Worm (Caenorhabditis elegans): ENCODE data around the gene mak-2.
A peak's percentile ranks its signal among the peaks of the same experiment; 100 is the strongest.

Gene mak-2

ce11 chrIV:854357-855269, 30.5 kb upstream of the mak-2 start, which contains the start of the genes lem-4 and Y55F3BR.11 (continued):
- TF ChIP-seq hmg-1.2 (GFP tag; IDR thresholded peaks at IDR 0.05) (peak; percentile 100), F23B12.7 (tag; optimal IDR thresholded peaks at IDR 0.05; ENCODE audit: insufficient read depth) (peak; percentile 17), ztf-25 (GFP tag; IDR thresholded peaks at IDR 0.05) (no peak), madf-10 (tag; optimal IDR thresholded peaks at IDR 0.05) (no peak), dox-1 (GFP tag; IDR thresholded peaks at IDR 0.05) (peak; percentile 32; the same call in 1 of the 2 replicates)

DNA sequence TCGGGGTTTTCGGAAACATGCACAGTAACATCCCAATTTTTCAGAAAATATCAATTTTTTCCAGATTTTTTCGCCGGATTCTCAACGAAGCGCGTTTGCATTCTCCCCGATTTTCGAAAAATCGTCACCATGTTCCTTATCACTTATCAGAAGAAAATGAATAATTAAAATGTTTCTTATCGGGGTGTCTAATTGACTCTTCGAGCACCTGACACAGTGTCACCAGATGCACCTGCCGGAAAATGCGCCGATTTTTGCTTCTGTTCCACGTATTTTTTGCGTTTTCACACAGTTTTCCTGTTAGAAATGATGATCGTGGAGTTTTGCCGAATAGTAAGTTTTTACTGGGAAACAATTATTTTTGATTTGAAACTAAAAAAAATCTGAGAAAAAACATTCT, 29.7 kb upstream of the mak-2 start:
- TF ChIP-seq rcor-1 (GFP tag; IDR thresholded peaks at IDR 0.05) (no peak), ztf-26 (tag; optimal IDR thresholded peaks at IDR 0.05) (no peak), F33H1.4 (GFP tag; IDR thresholded peaks at IDR 0.05) (no peak), F22D6.2 (tag; optimal IDR thresholded peaks at IDR 0.05) (no peak), F52B5.7 (tag; optimal IDR thresholded peaks at IDR 0.05) (no peak), dox-1 (GFP tag; IDR thresholded peaks at IDR 0.05) (no peak), cebp-1 (GFP tag; IDR thresholded peaks at IDR 0.05) (no peak), cebp-1 (tag; optimal IDR thresholded peaks at IDR 0.05) (no peak), chd-7 (tag; optimal IDR thresholded peaks at IDR 0.05) (no peak), lin-40 (tag; optimal IDR thresholded peaks at IDR 0.05) (no peak), ztf-6 (GFP tag; IDR thresholded peaks at IDR 0.05) (no peak), atf-7 (tag; optimal IDR thresholded peaks at IDR 0.05) (no peak), Y53F4B.3 (GFP tag; IDR thresholded peaks at IDR 0.05) (no peak), tbx-9 (tag; optimal IDR thresholded peaks at IDR 0.05; ENCODE audit: borderline replicate concordance) (no peak), efl-1 (GFP tag; optimal IDR thresholded peaks at IDR 0.05) (no peak), mcd-1 (GFP tag; IDR thresholded peaks at IDR 0.05) (0 out of 2 replicates have a peak, but pooled peaks have one; percentile 27), rpc-1 (optimal IDR thresholded peaks at IDR 0.05) (no peak), rpc-1 (tag; optimal IDR thresholded peaks at IDR 0.05) (no peak), attf-5 (GFP tag; optimal IDR thresholded peaks at IDR 0.05) (peak; percentile 4), F23B12.7 (tag; optimal IDR thresholded peaks at IDR 0.05; ENCODE audit: insufficient read depth) (no peak), lir-1 (GFP tag; conservative IDR thresholded peaks at IDR 0.05) (no peak), let-607 (tag; optimal IDR thresholded peaks at IDR 0.05) (peak; percentile 37 to 39), nhr-80 (tag; optimal IDR thresholded peaks at IDR 0.05) (peak; percentile 57), somi-1 (GFP tag; optimal IDR thresholded peaks at IDR 0.05) (no peak), ceh-91 (GFP tag; IDR thresholded peaks at IDR 0.05) (no peak), sea-2 (GFP tag; IDR thresholded peaks at IDR 0.05) (no peak), lag-1 (GFP tag; IDR thresholded peaks at IDR 0.05) (no peak), Y56A3A.18 (GFP tag; IDR thresholded peaks at IDR 0.05) (no peak), ceh-100 (GFP tag; IDR thresholded peaks at IDR 0.05) (no peak), ztf-3 (GFP tag; optimal IDR thresholded peaks at IDR 0.05) (no peak), mxl-1 (tag; optimal IDR thresholded peaks at IDR 0.05) (no peak), aptf-2 (GFP tag; conservative IDR thresholded peaks at IDR 0.05) (no peak), hlh-26 (GFP tag; conservative IDR thresholded peaks at IDR 0.05) (no peak), repo-1 (tag; optimal IDR thresholded peaks at IDR 0.05) (no peak), egrh-3 (GFP tag; IDR thresholded peaks at IDR 0.05) (no peak), D2030.7 (GFP tag; IDR thresholded peaks at IDR 0.05) (no peak)
